Worm (Caenorhabditis elegans) whole organism, young adult: ENCODE measurements around the gene H39E20.1.
"Not testable (repeated sequence)": the region's sequence is repeated elsewhere in the genome, so short reads cannot be mapped to it uniquely, and the experiment has no call there.

ENCODE experiments used
- C06A6.2 ChIP-seq: fragments of 200-800 bp; sonication (Bioruptor generic); conservative IDR thresholded peaks from 2 replicates; pipeline ENCODE4 v1.3.6; 2022; ENCODE audit warnings: missing genetic modification characterization, missing compliant biosample characterization
- C17E4.6 ChIP-seq: fragments of 200-800 bp; sonication (Bioruptor generic); IDR thresholded peaks from 2 replicates; pipeline ENCODE4 v1.3.6; 2022; ENCODE audit warnings: missing genetic modification reagents, missing genetic modification characterization, missing compliant biosample characterization
- D2030.7 ChIP-seq: fragments of 200-800 bp; sonication (Bioruptor generic); IDR thresholded peaks from 2 replicates; pipeline ENCODE4 v1.3.6; 2022; ENCODE audit warnings: missing genetic modification reagents, missing genetic modification characterization, missing compliant biosample characterization
- K12H6.12 ChIP-seq: fragments of 200-800 bp; sonication (Bioruptor generic); optimal IDR thresholded peaks from 2 replicates; lab custom pipeline; 2018; ENCODE audit warnings: mild to moderate bottlenecking, missing genetic modification characterization, missing compliant biosample characterization
- T07F8.4 ChIP-seq: sonication (generic microtip); optimal IDR thresholded peaks from 2 replicates; lab custom pipeline; 2016; ENCODE audit warnings: mild to moderate bottlenecking, missing genetic modification characterization, moderate library complexity, missing compliant biosample characterization
- Y53F4B.3 ChIP-seq: fragments of 200-800 bp; sonication (Bioruptor generic); IDR thresholded peaks from 2 replicates; pipeline ENCODE4 v1.3.6; 2022; ENCODE audit warnings: missing genetic modification reagents, missing genetic modification characterization, missing compliant biosample characterization
- ZK185.1 ChIP-seq: sonication (generic microtip); optimal IDR thresholded peaks from 2 replicates; lab custom pipeline; 2016; ENCODE audit warnings: mild to moderate bottlenecking, missing genetic modification characterization, missing compliant biosample characterization; ENCODE audit not compliant: poor library complexity, severe bottlenecking
- ama-1 ChIP-seq, 3 experiments: fragments of 150-350 bp in 1 of 3; sonication (generic microtip) in 2 of 3; optimal IDR thresholded peaks; 2 replicates each; lab custom pipeline; 2014 to 2018; ENCODE audit warnings: missing biosample characterization in 2 of 3, missing genetic modification characterization in 2 of 3, missing genetic modification reagents in 2 of 3
- ccch-3 ChIP-seq: fragments of 200-800 bp; sonication (Bioruptor generic); optimal IDR thresholded peaks from 2 replicates; lab custom pipeline; 2018; ENCODE audit warnings: mild to moderate bottlenecking, missing genetic modification characterization, missing compliant biosample characterization
- cebp-1 ChIP-seq, 2 experiments: fragments of 200-800 bp in 1 of 2; sonication (Bioruptor generic) in 1 of 2; sonication (generic microtip) in 1 of 2; IDR thresholded peaks in 1 of 2; optimal IDR thresholded peaks in 1 of 2; 2 replicates each; pipeline versions ENCODE4 v1.3.6 to Lab custom; 2017 to 2022; ENCODE audit warnings: missing compliant biosample characterization in 2 of 2, missing genetic modification characterization in 2 of 2, mild to moderate bottlenecking in 1 of 2, missing genetic modification reagents in 1 of 2, moderate library complexity in 1 of 2
- ceh-79 ChIP-seq: sonication (generic microtip); optimal IDR thresholded peaks from 2 replicates; lab custom pipeline; 2017; ENCODE audit warnings: mild to moderate bottlenecking, missing genetic modification characterization, missing compliant biosample characterization
- dox-1 ChIP-seq: fragments of 200-800 bp; sonication (Bioruptor generic); IDR thresholded peaks from 2 replicates; pipeline ENCODE4 v1.3.6; 2022; ENCODE audit warnings: missing genetic modification reagents, missing genetic modification characterization, missing compliant biosample characterization
- efl-1 ChIP-seq: fragments of 150-350 bp; optimal IDR thresholded peaks from 2 replicates; lab custom pipeline; 2014; ENCODE audit warnings: missing biosample characterization, missing genetic modification reagents, missing genetic modification characterization
- egl-44 ChIP-seq: fragments of 200-800 bp; sonication (Bioruptor generic); IDR thresholded peaks from 2 replicates; pipeline ENCODE4 v1.3.6; 2022; ENCODE audit warnings: missing genetic modification reagents, missing genetic modification characterization, missing compliant biosample characterization
- gei-17 ChIP-seq: fragments of 200-800 bp; sonication (Bioruptor generic); optimal IDR thresholded peaks from 2 replicates; lab custom pipeline; 2018; ENCODE audit warnings: mild to moderate bottlenecking, missing genetic modification characterization, missing compliant biosample characterization
- lag-1 ChIP-seq: fragments of 200-800 bp; sonication (Bioruptor generic); IDR thresholded peaks from 2 replicates; pipeline ENCODE4 v1.3.6; 2022; ENCODE audit warnings: missing genetic modification reagents, missing genetic modification characterization, missing compliant biosample characterization
- lin-26 ChIP-seq: fragments of 200-800 bp; sonication (Bioruptor generic); IDR thresholded peaks from 2 replicates; pipeline ENCODE4 v1.3.6; 2022; ENCODE audit warnings: missing genetic modification reagents, missing genetic modification characterization, missing compliant biosample characterization
- lin-35 ChIP-seq, 3 experiments: fragments of 150-350 bp in 2 of 3; sonication (generic microtip) in 1 of 3; optimal IDR thresholded peaks; 2 replicates each; lab custom pipeline; 2014 to 2018; ENCODE audit warnings: missing biosample characterization in 3 of 3, missing genetic modification characterization in 3 of 3, missing genetic modification reagents in 3 of 3
- lin-54 ChIP-seq: fragments of 200-800 bp; sonication (Bioruptor generic); optimal IDR thresholded peaks from 2 replicates; lab custom pipeline; 2018; ENCODE audit warnings: mild to moderate bottlenecking, missing genetic modification characterization, missing compliant biosample characterization
- madf-10 ChIP-seq: sonication (generic microtip); optimal IDR thresholded peaks from 2 replicates; lab custom pipeline; 2016; ENCODE audit warnings: mild to moderate bottlenecking, missing genetic modification characterization, missing compliant biosample characterization
- mel-28 ChIP-seq: sonication (generic microtip); optimal IDR thresholded peaks from 2 replicates; lab custom pipeline; 2016; ENCODE audit warnings: borderline replicate concordance, mild to moderate bottlenecking, missing genetic modification characterization, missing compliant biosample characterization
- mes-4 ChIP-seq: sonication (generic microtip); optimal IDR thresholded peaks from 2 replicates; lab custom pipeline; 2016; ENCODE audit warnings: missing genotype, missing genetic modification characterization, missing compliant biosample characterization
- nfya-2 ChIP-seq: fragments of 200-800 bp; sonication (Bioruptor generic); IDR thresholded peaks from 2 replicates; pipeline ENCODE4 v1.3.6; 2022; ENCODE audit warnings: missing genetic modification reagents, missing genetic modification characterization, missing compliant biosample characterization
- nfyb-1 ChIP-seq: fragments of 200-800 bp; sonication (Bioruptor generic); IDR thresholded peaks from 2 replicates; pipeline ENCODE4 v1.3.6; 2022; ENCODE audit warnings: missing genetic modification reagents, missing genetic modification characterization, missing compliant biosample characterization
- nhr-27 ChIP-seq: fragments of 200-800 bp; sonication (Bioruptor generic); optimal IDR thresholded peaks from 2 replicates; lab custom pipeline; 2018; ENCODE audit warnings: mild to moderate bottlenecking, missing genetic modification characterization, moderate library complexity, missing compliant biosample characterization
- nhr-80 ChIP-seq: sonication (generic microtip); optimal IDR thresholded peaks from 2 replicates; lab custom pipeline; 2016; ENCODE audit warnings: missing genetic modification characterization, missing compliant biosample characterization
- pha-4 ChIP-seq: fragments of 150-350 bp; sonication (generic microtip); optimal IDR thresholded peaks from 2 replicates; lab custom pipeline; 2014; ENCODE audit warnings: missing biosample characterization, missing genetic modification reagents, missing genetic modification characterization
- repo-1 ChIP-seq: sonication (generic microtip); optimal IDR thresholded peaks from 2 replicates; lab custom pipeline; 2017; ENCODE audit warnings: mild to moderate bottlenecking, missing genetic modification characterization, missing compliant biosample characterization
- snpc-4 ChIP-seq, 5 experiments: fragments of 150-350 bp in 1 of 5; sonication (generic microtip) in 4 of 5; optimal IDR thresholded peaks; 2 replicates each; lab custom pipeline; 2014 to 2018; ENCODE audit warnings: missing genetic modification characterization in 5 of 5, missing biosample characterization in 3 of 5, antibody characterized with exemption in 2 of 5, mild to moderate bottlenecking in 2 of 5, missing compliant biosample characterization in 2 of 5, missing genotype in 2 of 5, moderate library complexity in 2 of 5, missing genetic modification reagents in 1 of 5
- somi-1 ChIP-seq: fragments of 200-800 bp; sonication (Bioruptor generic); optimal IDR thresholded peaks from 2 replicates; lab custom pipeline; 2018; ENCODE audit warnings: mild to moderate bottlenecking, missing genetic modification characterization, missing compliant biosample characterization
- sptf-2 ChIP-seq: fragments of 200-800 bp; sonication (Bioruptor generic); optimal IDR thresholded peaks from 2 replicates; lab custom pipeline; 2018; ENCODE audit warnings: mild to moderate bottlenecking, missing genetic modification characterization, missing compliant biosample characterization
- tlf-1 ChIP-seq: fragments of 200-800 bp; sonication (Bioruptor generic); optimal IDR thresholded peaks from 2 replicates; lab custom pipeline; 2018; ENCODE audit warnings: mild to moderate bottlenecking, missing genetic modification characterization, missing compliant biosample characterization

The H39E20.1 gene

ce11 chrX:1440161-1440560, 42.7 kb upstream of the H39E20.1 start, which contains the start of gene sedl-1:
TSS of gene sedl-1 (minus strand) at chrX:1440261.
- TF ChIP-seq D2030.7: no peak
- TF ChIP-seq ceh-79: no peak
- no peak for TF ChIP-seq madf-10 (tag; lab: Kevin White, UChicago)
- TF ChIP-seq efl-1 (GFP tag; lab: Kevin White, UChicago): no peak
- no peak for TF ChIP-seq mel-28
- no peak for TF ChIP-seq ccch-3 (GFP tag; lab: Kevin White, UChicago)
- no peak for TF ChIP-seq nfya-2 (GFP tag; lab: Robert Waterston, UW)
- no peak for TF ChIP-seq nfyb-1 (GFP tag; lab: Robert Waterston, UW)
- TF ChIP-seq nhr-80 (tag; lab: Kevin White, UChicago): no peak
- no peak for TF ChIP-seq nhr-27

- TF ChIP-seq dox-1 (GFP tag; lab: Robert Waterston, UW): 0 out of 2 replicates have a peak, but pooled peaks have one; percentile 8
- no peak for TF ChIP-seq C17E4.6 (GFP tag; lab: Robert Waterston, UW)
- TF ChIP-seq ama-1 (optimal IDR thresholded peaks at IDR 0.05; lab: Kevin White, UChicago): no peak
- TF ChIP-seq ama-1 (GFP tag; optimal IDR thresholded peaks at IDR 0.05; lab: Kevin White, UChicago): no peak
- TF ChIP-seq somi-1 (GFP tag; lab: Kevin White, UChicago): no peak
- no peak for TF ChIP-seq K12H6.12
- TF ChIP-seq Y53F4B.3 (GFP tag; lab: Robert Waterston, UW): no peak
- TF ChIP-seq lag-1 (GFP tag; lab: Robert Waterston, UW): no peak
- TF ChIP-seq mel-28: no peak
- TF ChIP-seq T07F8.4 (tag; lab: Kevin White, UChicago): no peak
- no peak for TF ChIP-seq nhr-27
- TF ChIP-seq lin-35 (GFP tag; optimal IDR thresholded peaks at IDR 0.05; lab: Kevin White, UChicago): peak in 1 of 3 experiments; percentile 25
- TF ChIP-seq mes-4 (tag; lab: Kevin White, UChicago): no peak
- no peak for TF ChIP-seq lin-26
- TF ChIP-seq pha-4: no peak
- TF ChIP-seq sptf-2: no peak
- TF ChIP-seq cebp-1 (GFP tag; IDR thresholded peaks at IDR 0.05; lab: Robert Waterston, UW): no peak
- TF ChIP-seq cebp-1 (tag; optimal IDR thresholded peaks at IDR 0.05; lab: Kevin White, UChicago): peak; percentile 24
Observed at ce11 chrX:1438925-1439324, 41.5 kb upstream of the H39E20.1 start.

ce11 chrX:1437097-1437496, 39.7 kb upstream of the H39E20.1 start:
- peak; percentile 8 for TF ChIP-seq ZK185.1 (tag; lab: Kevin White, UChicago)
- TF ChIP-seq tlf-1 (GFP tag; lab: Kevin White, UChicago): no peak
- no peak for TF ChIP-seq lin-54
- peak; percentile 59 for TF ChIP-seq gei-17 (GFP tag; lab: Kevin White, UChicago)
- 0 out of 2 replicates have a peak, but pooled peaks have one; percentile 23 for TF ChIP-seq egl-44 (GFP tag; lab: Robert Waterston, UW)
- TF ChIP-seq dox-1 (GFP tag; lab: Robert Waterston, UW): peak; percentile 31; the same call in 1 of the 2 replicates
- TF ChIP-seq repo-1 (tag; lab: Kevin White, UChicago): no peak
- TF ChIP-seq cebp-1 (GFP tag; IDR thresholded peaks at IDR 0.05; lab: Robert Waterston, UW): no peak
- TF ChIP-seq cebp-1 (tag; optimal IDR thresholded peaks at IDR 0.05; lab: Kevin White, UChicago): peak; percentile 9

- TF ChIP-seq C06A6.2 (GFP tag; lab: Robert Waterston, UW); nfyb-1 (GFP tag; lab: Robert Waterston, UW); snpc-4 (GFP tag; optimal IDR thresholded peaks at IDR 0.05; lab: Kevin White, UChicago); snpc-4 (tag; optimal IDR thresholded peaks at IDR 0.05; lab: Kevin White, UChicago): not testable (repeated sequence)
Observed at ce11 chrX:1430707-1431106, 33.3 kb upstream of the H39E20.1 start, which contains the start of gene F19G12.1. TSS of gene F19G12.1 (plus strand) at chrX:1431007.
